Worm (Caenorhabditis elegans): Measurements from ENCODE around the gene nhr-168.

The nhr-168 gene

DNA sequence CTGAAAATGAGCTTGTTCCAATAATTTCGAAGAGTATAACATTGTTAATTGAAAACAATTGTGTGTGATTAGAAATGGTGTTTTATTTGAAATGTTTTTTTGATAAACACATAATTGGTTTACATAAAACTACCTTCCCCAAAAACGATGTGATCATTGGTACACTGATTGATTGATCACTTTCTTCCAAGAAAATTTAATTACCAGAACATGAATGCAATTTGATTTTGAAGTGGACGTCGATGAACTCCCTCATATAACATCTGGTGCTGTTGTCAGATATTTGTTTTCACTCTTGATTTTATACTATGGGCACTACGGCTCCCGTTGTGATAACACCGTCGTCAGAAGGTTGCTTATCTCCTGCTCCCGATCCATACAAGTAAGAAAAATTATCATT, 13.0 kb downstream of the nhr-168 start, which contains the start of gene srh-15:
Gene srh-15 (plus strand): TSS at position 301 of the 400 bp plus-strand sequence.
- TF ChIP-seq nhr-12 (tag; optimal IDR thresholded peaks at IDR 0.05) = no peak
- TF ChIP-seq unc-39 (tag; optimal IDR thresholded peaks at IDR 0.05) = no peak
- TF ChIP-seq ceh-83 (GFP tag; optimal IDR thresholded peaks at IDR 0.05) = no peak
- no peak for TF ChIP-seq ham-2 (GFP tag; optimal IDR thresholded peaks at IDR 0.05)
- no peak for TF ChIP-seq pha-4 (tag; optimal IDR thresholded peaks at IDR 0.05)
- TF ChIP-seq mep-1 (tag; optimal IDR thresholded peaks at IDR 0.05) = no peak
- TF ChIP-seq sptf-1 (tag; optimal IDR thresholded peaks at IDR 0.05) = no peak
- no peak for TF ChIP-seq tbx-8 (GFP tag; optimal IDR thresholded peaks at IDR 0.05)
- TF ChIP-seq zip-8 (tag; optimal IDR thresholded peaks at IDR 0.05) = no peak

DNA sequence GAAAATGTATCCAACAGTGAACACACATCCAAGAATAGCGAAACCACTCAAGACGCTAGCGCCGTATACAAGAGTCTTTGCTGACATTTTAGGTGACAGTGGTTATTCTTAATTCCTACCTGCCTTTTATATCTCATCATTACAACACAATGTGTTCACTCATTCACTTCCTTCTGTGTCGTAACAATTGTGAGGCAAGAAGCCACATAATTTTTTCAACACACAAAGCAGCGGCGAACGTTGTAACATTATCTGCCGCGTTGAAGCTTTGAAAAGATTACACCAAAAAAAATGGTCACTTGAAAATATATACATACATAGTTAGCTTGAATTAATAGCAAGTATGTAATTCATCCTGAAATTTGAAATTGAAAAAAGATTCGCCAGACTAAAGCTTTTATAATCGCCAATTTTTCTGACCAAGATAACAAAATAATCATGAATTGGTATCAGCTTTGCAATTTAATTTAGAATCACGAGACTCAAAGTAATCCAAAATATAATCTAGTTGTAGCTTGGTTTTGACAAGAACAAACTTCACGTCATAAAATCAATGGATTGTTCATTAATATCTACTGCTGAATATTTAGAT, 15.7 kb downstream of the nhr-168 start, which contains the start of the genes col-161 and srh-18:
Gene col-161 (minus strand): TSS at position 101 of the 592 bp plus-strand sequence.
Gene srh-18 (plus strand): TSS at position 542 of the 592 bp plus-strand sequence.
- TF ChIP-seq unc-62 (GFP tag; optimal IDR thresholded peaks at IDR 0.05) (no peak), lin-13 (tag; optimal IDR thresholded peaks at IDR 0.05) (no peak), nhr-237 (tag; optimal IDR thresholded peaks at IDR 0.05) (no peak), cnd-1 (tag; optimal IDR thresholded peaks at IDR 0.05) (no peak), M03D4.4 (tag; optimal IDR thresholded peaks at IDR 0.05) (no peak)

DNA sequence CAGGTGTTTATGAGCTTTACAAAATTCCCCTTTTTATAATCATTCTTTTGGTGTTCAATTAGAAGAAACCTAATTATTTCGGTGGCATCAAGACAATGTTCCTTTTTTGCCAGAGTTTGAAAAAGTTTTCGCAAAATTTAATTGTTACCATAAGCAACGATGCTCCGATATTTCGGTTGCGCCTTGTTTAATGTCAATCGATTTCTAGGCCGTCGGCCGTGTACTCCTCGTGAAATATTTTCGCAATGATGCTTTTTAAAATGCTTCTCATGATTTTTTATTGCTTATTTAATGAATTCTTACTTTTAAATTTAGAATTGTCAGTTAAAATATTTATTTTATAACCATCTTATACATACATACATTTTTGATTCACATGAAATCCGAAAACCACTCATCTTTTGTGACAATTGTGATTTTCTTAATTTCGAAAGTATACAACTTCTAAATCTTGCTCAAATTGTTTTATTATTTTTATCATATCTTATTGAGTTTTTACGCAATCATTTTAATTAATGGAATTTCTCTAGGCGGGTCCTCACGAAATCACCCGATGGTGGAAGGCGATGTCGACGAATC, 20.5 kb downstream of the nhr-168 start, which contains the start of gene C50B6.3:
Gene C50B6.3 (plus strand): TSS at position 529 of the 579 bp plus-strand sequence.
- TF ChIP-seq ceh-39 (tag; optimal IDR thresholded peaks at IDR 0.05) = peak; percentile 31
- TF ChIP-seq lin-13 (tag; optimal IDR thresholded peaks at IDR 0.05) = peak; percentile 25
- no peak for TF ChIP-seq nhr-12 (tag; optimal IDR thresholded peaks at IDR 0.05)
- TF ChIP-seq mep-1 (tag; optimal IDR thresholded peaks at IDR 0.05) = peak; percentile 57
- no peak for TF ChIP-seq ztf-11 (tag; optimal IDR thresholded peaks at IDR 0.05)
- TF ChIP-seq flh-1 (GFP tag; optimal IDR thresholded peaks at IDR 0.05) = no peak
- TF ChIP-seq pha-4 (tag; optimal IDR thresholded peaks at IDR 0.05) = peak; percentile 17
- no peak for TF ChIP-seq ces-1 (GFP tag; optimal IDR thresholded peaks at IDR 0.05)
- TF ChIP-seq lsy-2 (tag; optimal IDR thresholded peaks at IDR 0.05) = peak; percentile 62
- no peak for TF ChIP-seq elt-3 (tag; optimal IDR thresholded peaks at IDR 0.05)
- TF ChIP-seq sem-2 (GFP tag; optimal IDR thresholded peaks at IDR 0.05) = no peak

DNA sequence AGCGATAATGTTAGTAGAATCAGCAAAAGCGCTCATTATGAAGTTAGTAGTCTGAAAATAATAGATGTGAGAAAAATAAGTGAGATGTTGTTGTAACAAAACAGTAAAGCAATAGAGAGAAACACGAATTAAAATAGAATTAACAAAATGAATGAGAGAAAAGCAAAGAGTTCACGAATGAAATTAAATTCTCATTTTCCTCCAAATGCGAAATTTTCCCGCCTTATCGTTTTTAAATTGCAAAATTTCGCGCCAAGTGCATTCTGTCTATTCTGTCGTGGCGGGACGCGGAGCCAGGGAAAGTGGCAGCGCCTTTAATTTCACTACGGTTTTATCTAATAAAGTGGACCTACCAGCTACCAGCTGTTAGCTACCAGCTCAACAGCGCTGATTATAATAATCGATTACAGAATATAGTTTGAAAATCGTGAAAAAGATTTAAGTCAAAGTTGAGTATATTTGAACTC, 21.4 kb downstream of the nhr-168 start, which contains the start of gene nasp-2:
Gene nasp-2 (minus strand): TSS at position 51 of the 467 bp plus-strand sequence.
- TF ChIP-seq zip-8 (tag; optimal IDR thresholded peaks at IDR 0.05) (no peak), mls-2 (tag; optimal IDR thresholded peaks at IDR 0.05) (no peak), sptf-1 (tag; optimal IDR thresholded peaks at IDR 0.05) (no peak), cnd-1 (tag; optimal IDR thresholded peaks at IDR 0.05) (no peak), ceh-83 (GFP tag; optimal IDR thresholded peaks at IDR 0.05) (no peak), M03D4.4 (tag; optimal IDR thresholded peaks at IDR 0.05) (no peak), sem-2 (GFP tag; optimal IDR thresholded peaks at IDR 0.05) (no peak), snpc-4 (tag; optimal IDR thresholded peaks at IDR 0.05) (no peak), flh-1 (GFP tag; optimal IDR thresholded peaks at IDR 0.05) (no peak), unc-120 (tag; optimal IDR thresholded peaks at IDR 0.05; ENCODE audit: poor library complexity, severe bottlenecking) (no peak), lin-32 (GFP tag; optimal IDR thresholded peaks at IDR 0.05) (no peak), drap-1 (GFP tag; optimal IDR thresholded peaks at IDR 0.05) (no peak), ham-2 (GFP tag; optimal IDR thresholded peaks at IDR 0.05) (no peak), elt-1 (tag; optimal IDR thresholded peaks at IDR 0.05; ENCODE audit: borderline replicate concordance, insufficient read depth) (no peak), mep-1 (tag; optimal IDR thresholded peaks at IDR 0.05) (no peak), nhr-76 (tag; optimal IDR thresholded peaks at IDR 0.05) (no peak), lsy-2 (tag; optimal IDR thresholded peaks at IDR 0.05) (no peak), nhr-2 (tag; optimal IDR thresholded peaks at IDR 0.05) (no peak), tbx-8 (GFP tag; optimal IDR thresholded peaks at IDR 0.05) (no peak), ceh-43 (GFP tag; optimal IDR thresholded peaks at IDR 0.05) (no peak)

DNA sequence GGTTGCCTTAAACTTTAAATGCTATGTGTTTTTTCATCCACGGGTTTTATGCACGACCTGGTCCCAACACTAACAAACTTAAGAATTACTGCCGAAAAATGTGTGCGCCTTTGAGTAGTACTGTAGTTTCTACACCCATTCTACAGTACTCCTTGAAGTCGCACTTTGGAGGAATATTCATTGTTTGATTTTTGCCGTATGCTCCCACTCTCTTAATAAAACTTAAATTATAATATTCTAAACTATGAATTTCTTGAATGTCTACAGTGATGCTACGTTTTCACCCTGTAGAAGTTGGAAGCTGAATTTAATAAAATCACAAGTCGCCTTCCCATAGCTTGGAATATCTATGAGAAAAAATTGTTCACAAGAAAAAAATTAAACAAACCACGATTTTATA, 23.9 kb downstream of the nhr-168 start:
- TF ChIP-seq unc-62 (GFP tag; optimal IDR thresholded peaks at IDR 0.05) (no peak), ceh-83 (GFP tag; optimal IDR thresholded peaks at IDR 0.05) (no peak), mep-1 (tag; optimal IDR thresholded peaks at IDR 0.05) (no peak), elt-1 (tag; optimal IDR thresholded peaks at IDR 0.05; ENCODE audit: borderline replicate concordance, insufficient read depth) (no peak), drap-1 (GFP tag; optimal IDR thresholded peaks at IDR 0.05) (no peak), tbx-8 (GFP tag; optimal IDR thresholded peaks at IDR 0.05) (no peak), unc-120 (tag; optimal IDR thresholded peaks at IDR 0.05; ENCODE audit: poor library complexity, severe bottlenecking) (no peak), lin-13 (tag; optimal IDR thresholded peaks at IDR 0.05) (no peak), nhr-28 (tag; optimal IDR thresholded peaks at IDR 0.05) (no peak), ceh-43 (GFP tag; optimal IDR thresholded peaks at IDR 0.05) (no peak), cnd-1 (tag; optimal IDR thresholded peaks at IDR 0.05) (no peak), mab-5 (tag; optimal IDR thresholded peaks at IDR 0.05) (no peak), sptf-1 (tag; optimal IDR thresholded peaks at IDR 0.05) (no peak), nhr-76 (tag; optimal IDR thresholded peaks at IDR 0.05) (no peak), ztf-11 (tag; optimal IDR thresholded peaks at IDR 0.05) (no peak), mls-2 (tag; optimal IDR thresholded peaks at IDR 0.05) (no peak)
